Worm (Caenorhabditis elegans) whole organism, L1 larva: Measurements from ENCODE around the gene dpy-3.

Experiments
- C04F5.9 ChIP-seq: sonication (generic microtip); optimal IDR thresholded peaks from 2 replicates; lab custom pipeline; 2016; ENCODE audit warnings: missing genetic modification characterization, missing compliant biosample characterization
- Y116A8C.19 ChIP-seq: sonication (generic microtip); optimal IDR thresholded peaks from 2 replicates; lab custom pipeline; 2016; ENCODE audit warnings: missing compliant biosample characterization, missing genetic modification characterization, borderline replicate concordance
- blmp-1 ChIP-seq: fragments of 150-350 bp; optimal IDR thresholded peaks from 2 replicates; lab custom pipeline; 2014; ENCODE audit warnings: missing biosample characterization, missing genetic modification characterization
- ceh-63 ChIP-seq: fragments of 200-800 bp; sonication (Bioruptor generic); optimal IDR thresholded peaks from 2 replicates; lab custom pipeline; 2018; ENCODE audit warnings: mild to moderate bottlenecking, missing genetic modification characterization, missing compliant biosample characterization
- ceh-8 ChIP-seq: fragments of 200-800 bp; sonication (Bioruptor generic); optimal IDR thresholded peaks from 2 replicates; lab custom pipeline; 2018; ENCODE audit warnings: mild to moderate bottlenecking, missing genetic modification characterization, moderate library complexity, missing compliant biosample characterization
- dsc-1 ChIP-seq: sonication (generic microtip); optimal IDR thresholded peaks from 2 replicates; lab custom pipeline; 2016; ENCODE audit warnings: mild to moderate bottlenecking, missing genetic modification characterization, missing compliant biosample characterization
- efl-1 ChIP-seq, 4 experiments: fragments of 150-350 bp; optimal IDR thresholded peaks in 3 of 4; peaks in 1 of 4; 1 replicate in 1 of 4; 2 replicates in 3 of 4; lab custom pipeline; 2014; ENCODE audit warnings: missing biosample characterization in 2 of 4, missing genetic modification characterization in 2 of 4, missing genetic modification reagents in 2 of 4
- egl-13 ChIP-seq: sonication (generic microtip); optimal IDR thresholded peaks from 2 replicates; lab custom pipeline; 2016; ENCODE audit warnings: missing genotype, missing genetic modification reagents, missing genetic modification characterization, missing compliant biosample characterization
- egl-27 ChIP-seq, 2 experiments: fragments of 150-350 bp in 1 of 2; sonication (generic microtip); optimal IDR thresholded peaks; 3 replicates each; lab custom pipeline; 2017 to 2018; ENCODE audit warnings: missing biosample characterization in 2 of 2, missing genetic modification characterization in 2 of 2, missing genetic modification reagents in 2 of 2
- elt-2 ChIP-seq: sonication (generic microtip); optimal IDR thresholded peaks from 2 replicates; lab custom pipeline; 2016; ENCODE audit warnings: missing genetic modification characterization, mild to moderate bottlenecking, inconsistent platforms, missing compliant biosample characterization, missing genetic modification reagents
- ets-5 ChIP-seq: fragments of 200-800 bp; sonication (Bioruptor generic); IDR thresholded peaks from 2 replicates; pipeline ENCODE4 v1.3.6; 2022; ENCODE audit warnings: missing genetic modification characterization, missing compliant biosample characterization
- fkh-10 ChIP-seq: sonication (generic microtip); optimal IDR thresholded peaks from 2 replicates; lab custom pipeline; 2017; ENCODE audit warnings: missing biosample characterization, missing genetic modification reagents, missing genetic modification characterization
- fkh-8 ChIP-seq: sonication (generic microtip); optimal IDR thresholded peaks from 2 replicates; lab custom pipeline; 2016; ENCODE audit warnings: mild to moderate bottlenecking, missing genetic modification characterization, missing compliant biosample characterization
- hpl-2 ChIP-seq: fragments of 150-350 bp; optimal IDR thresholded peaks from 2 replicates; lab custom pipeline; 2014; ENCODE audit warnings: missing biosample characterization, missing genetic modification reagents, missing genetic modification characterization
- isw-1 ChIP-seq: fragments of 200-800 bp; sonication (Bioruptor generic); IDR thresholded peaks from 2 replicates; pipeline ENCODE4 v1.3.6; 2022; ENCODE audit warnings: missing genetic modification characterization, missing compliant biosample characterization
- lin-13 ChIP-seq: fragments of 150-350 bp; optimal IDR thresholded peaks from 2 replicates; lab custom pipeline; 2014; ENCODE audit warnings: missing biosample characterization, missing genetic modification reagents, missing genetic modification characterization
- lin-14 ChIP-seq: fragments of 200-800 bp; sonication (Bioruptor generic); optimal IDR thresholded peaks from 2 replicates; lab custom pipeline; 2018; ENCODE audit warnings: mild to moderate bottlenecking, missing genetic modification characterization, moderate library complexity, missing compliant biosample characterization
- lin-35 ChIP-seq, 2 experiments: fragments of 150-350 bp; optimal IDR thresholded peaks; 2 replicates each; lab custom pipeline; 2014; ENCODE audit warnings: missing biosample characterization in 2 of 2, missing genetic modification characterization in 2 of 2, missing genetic modification reagents in 2 of 2
- lsy-2 ChIP-seq, 2 experiments: fragments of 150-350 bp; optimal IDR thresholded peaks; 2 replicates each; lab custom pipeline; 2014; ENCODE audit warnings: missing biosample characterization in 2 of 2, missing genetic modification characterization in 2 of 2
- mdl-1 ChIP-seq, 2 experiments: fragments of 150-350 bp; optimal IDR thresholded peaks; 2 replicates each; lab custom pipeline; 2014 to 2017; ENCODE audit warnings: missing biosample characterization in 2 of 2, missing genetic modification characterization in 2 of 2, inconsistent platforms in 1 of 2
- mep-1 ChIP-seq: fragments of 150-350 bp; optimal IDR thresholded peaks from 2 replicates; lab custom pipeline; 2014; ENCODE audit warnings: missing biosample characterization, missing genetic modification characterization
- nhr-12 ChIP-seq: sonication (generic microtip); optimal IDR thresholded peaks from 2 replicates; lab custom pipeline; 2017; ENCODE audit warnings: missing biosample characterization, missing genetic modification characterization
- nhr-19 ChIP-seq: fragments of 200-800 bp; sonication (Bioruptor generic); conservative IDR thresholded peaks from 2 replicates; pipeline ENCODE4 v1.3.6; 2022; ENCODE audit warnings: missing genetic modification characterization, missing compliant biosample characterization
- nhr-28 ChIP-seq: fragments of 150-350 bp; optimal IDR thresholded peaks from 2 replicates; lab custom pipeline; 2014; ENCODE audit warnings: missing biosample characterization, missing genetic modification characterization
- nhr-76 ChIP-seq: sonication (generic microtip); optimal IDR thresholded peaks from 2 replicates; lab custom pipeline; 2017; ENCODE audit warnings: missing biosample characterization, missing genetic modification characterization
- nhr-77 ChIP-seq: fragments of 150-350 bp; optimal IDR thresholded peaks from 2 replicates; lab custom pipeline; 2014; ENCODE audit warnings: missing biosample characterization, missing genetic modification characterization
- nhr-85 ChIP-seq: sonication (generic microtip); peaks from one replicate; lab custom pipeline; 2016; ENCODE audit warnings: missing genetic modification characterization, inconsistent platforms, missing compliant biosample characterization
- rnt-1 ChIP-seq: sonication (generic microtip); optimal IDR thresholded peaks from 2 replicates; lab custom pipeline; 2016; ENCODE audit warnings: mild to moderate bottlenecking, missing genetic modification characterization, moderate library complexity, missing compliant biosample characterization
- skn-1 ChIP-seq: fragments of 150-350 bp; optimal IDR thresholded peaks from 2 replicates; lab custom pipeline; 2014; ENCODE audit warnings: missing biosample characterization, missing genetic modification characterization
- sptf-1 ChIP-seq: fragments of 150-350 bp; optimal IDR thresholded peaks from 2 replicates; lab custom pipeline; 2014; ENCODE audit warnings: missing biosample characterization, missing genetic modification characterization
- swsn-7 ChIP-seq: sonication (generic microtip); optimal IDR thresholded peaks from 2 replicates; lab custom pipeline; 2016; ENCODE audit warnings: missing genetic modification characterization, missing compliant biosample characterization
- unc-62 ChIP-seq: fragments of 150-350 bp; optimal IDR thresholded peaks from 2 replicates; lab custom pipeline; 2014; ENCODE audit warnings: missing biosample characterization, missing genetic modification reagents, missing genetic modification characterization
- unc-86 ChIP-seq: sonication (generic microtip); optimal IDR thresholded peaks from 2 replicates; lab custom pipeline; 2016; ENCODE audit warnings: missing genetic modification characterization, missing compliant biosample characterization
- unc-98 ChIP-seq: fragments of 200-800 bp; sonication (Bioruptor generic); IDR thresholded peaks from 2 replicates; pipeline ENCODE4 v1.3.6; 2022; ENCODE audit warnings: missing genetic modification characterization, missing compliant biosample characterization

The dpy-3 gene

DNA sequence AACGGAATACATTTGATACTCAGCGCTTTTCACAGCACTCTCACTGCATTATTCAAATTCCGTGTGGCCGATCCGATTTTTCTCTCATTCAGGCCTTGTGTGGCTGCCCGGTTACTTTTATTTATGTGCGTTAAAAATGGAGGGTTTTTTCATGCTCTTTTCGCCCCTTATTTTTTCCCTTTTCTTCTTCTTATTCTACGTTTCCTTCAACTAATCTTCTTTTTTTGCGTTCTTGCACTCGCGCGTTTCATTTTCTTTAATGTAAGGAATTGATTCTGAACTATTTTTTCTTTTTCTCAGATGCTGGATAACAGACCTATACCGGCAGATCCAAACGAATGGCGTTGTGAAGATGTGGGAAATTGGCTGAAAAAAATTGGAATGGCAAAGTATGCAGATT is 36.8 kb downstream of the dpy-3 start, which contains the start of gene F53B1.2:
TSS of gene F53B1.2 (plus strand) at position 301 of the 400 bp plus-strand sequence.
- TF ChIP-seq C04F5.9 (tag; lab: Kevin White, UChicago) (no peak), Y116A8C.19 (tag; lab: Kevin White, UChicago) (no peak)
- TF ChIP-seq, all 84 proteins: peak for 0

DNA sequence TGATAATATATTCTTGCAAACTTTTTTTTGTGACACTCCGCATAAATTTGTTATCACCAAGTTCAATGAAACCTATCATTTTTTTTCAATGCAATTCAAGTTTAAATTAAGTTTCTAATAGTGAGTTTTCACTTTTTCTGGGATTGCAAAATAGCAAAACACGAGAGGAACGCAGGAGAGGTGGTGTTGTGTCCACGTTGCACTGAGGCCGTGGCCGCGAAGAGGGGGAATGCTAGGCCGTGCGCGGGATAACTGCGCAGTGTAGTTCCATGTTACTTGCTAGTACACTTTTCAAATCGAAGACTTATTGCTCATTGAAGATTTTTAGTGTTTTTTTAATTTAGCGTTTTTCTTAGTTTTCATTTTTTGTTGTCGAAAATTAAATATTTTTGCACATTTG is 37.3 kb downstream of the dpy-3 start:
- TF ChIP-seq elt-2 (tag; lab: Kevin White, UChicago) (no peak), unc-86 (tag; lab: Kevin White, UChicago) (no peak), skn-1 (tag; lab: Kevin White, UChicago) (peak; percentile 1), isw-1 (no peak), ceh-63 (no peak), ets-5 (GFP tag; lab: Robert Waterston, UW) (no peak), rnt-1 (tag; lab: Kevin White, UChicago) (peak; percentile 55), blmp-1 (tag; lab: Kevin White, UChicago) (peak; percentile 62), lsy-2 (tag; optimal IDR thresholded peaks at IDR 0.05; lab: Kevin White, UChicago) (no peak), unc-98 (GFP tag; lab: Robert Waterston, UW) (no peak), lin-35 (GFP tag; optimal IDR thresholded peaks at IDR 0.05; lab: Kevin White, UChicago) (peak in 1 of 2 experiments; percentile 16), nhr-28 (no peak), lin-14 (peak; percentile 54)

ce11 chrX:2107414-2107813 is 38.0 kb downstream of the dpy-3 start:
- TF ChIP-seq lin-35 (GFP tag; optimal IDR thresholded peaks at IDR 0.05; lab: Kevin White, UChicago) (peak in 1 of 2 experiments; percentile 44), lin-14 (peak; percentile 4), lin-13 (GFP tag; lab: Kevin White, UChicago) (no peak), nhr-85 (peak; percentile 7), unc-62 (GFP tag; lab: Kevin White, UChicago) (no peak), hpl-2 (no peak), elt-2 (tag; lab: Kevin White, UChicago) (peak; percentile 92)

ce11 chrX:2105310-2105709 is 40.1 kb downstream of the dpy-3 start, which contains the start of gene F53B1.3:
Gene F53B1.3 (plus strand): TSS chrX:2105610.
- TF ChIP-seq ceh-8 (GFP tag; lab: Kevin White, UChicago) (peak; percentile 22), nhr-19 (no peak), fkh-8 (tag; lab: Kevin White, UChicago) (peak; percentile 13)
- TF ChIP-seq, all 84 proteins: peak for 2

ce11 chrX:2099002-2099401 is 46.4 kb downstream of the dpy-3 start:
- no peak for TF ChIP-seq nhr-12 (tag; lab: Kevin White, UChicago)
- no peak for TF ChIP-seq sptf-1
- no peak for TF ChIP-seq egl-27 (tag; optimal IDR thresholded peaks at IDR 0.05; lab: Kevin White, UChicago)
- TF ChIP-seq mdl-1 (tag; optimal IDR thresholded peaks at IDR 0.05; lab: Kevin White, UChicago): no peak
- TF ChIP-seq nhr-77 (tag; lab: Kevin White, UChicago): no peak
- no peak for TF ChIP-seq efl-1 (optimal IDR thresholded peaks at IDR 0.05; lab: Kevin White, UChicago)
- peak in 1 of 2 experiments; percentile 84 for TF ChIP-seq efl-1 (GFP tag; optimal IDR thresholded peaks at IDR 0.05 in 1 of 2; lab: Kevin White, UChicago)
- no peak for TF ChIP-seq ceh-8 (GFP tag; lab: Kevin White, UChicago)

DNA sequence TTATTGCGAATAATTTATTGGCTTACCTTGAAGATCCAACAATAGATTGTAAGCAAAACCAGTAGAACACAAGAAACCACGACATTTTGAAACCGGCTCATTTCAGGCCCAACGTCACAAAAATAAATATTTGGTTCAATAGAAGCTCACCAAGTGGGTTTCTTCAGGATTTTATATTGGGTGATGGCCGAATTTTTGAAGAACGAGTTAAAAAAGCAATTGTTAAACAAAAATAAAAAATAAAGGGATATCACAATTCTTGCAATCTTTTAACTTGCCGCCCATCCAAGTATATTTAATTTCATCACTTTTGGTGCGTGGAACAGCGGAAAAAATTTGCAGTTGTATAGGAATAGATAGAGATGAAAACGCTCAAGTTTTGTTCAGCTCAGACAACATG is 48.6 kb downstream of the dpy-3 start, which contains the start of gene T21D9.2:
TSS of gene T21D9.2 (minus strand) at position 101 of the 400 bp plus-strand sequence.
- TF ChIP-seq mep-1 (tag; lab: Kevin White, UChicago) (no peak), egl-13 (tag; lab: Kevin White, UChicago) (no peak), skn-1 (tag; lab: Kevin White, UChicago) (no peak), Y116A8C.19 (tag; lab: Kevin White, UChicago) (no peak), blmp-1 (tag; lab: Kevin White, UChicago) (no peak), lin-14 (no peak), swsn-7 (tag; lab: Kevin White, UChicago) (no peak), dsc-1 (no peak), fkh-10 (no peak), nhr-76 (tag; lab: Kevin White, UChicago) (no peak)
